Fruit fly (Drosophila melanogaster) whole organism, embryonic: ENCODE results near the gene CG12522.

ENCODE experiments used
- Aef1 ChIP-seq: fragments of 200-800 bp; sonication (Bioruptor generic); IDR thresholded peaks from 3 replicates; pipeline ENCODE4 v1.3.6; 2022; ENCODE audit warnings: missing biosample characterization, missing genetic modification characterization
- B-H2 ChIP-seq: fragments of 200-800 bp; sonication (Bioruptor generic); optimal IDR thresholded peaks from 2 replicates; lab custom pipeline; 2018; ENCODE audit warnings: missing biosample characterization, mild to moderate bottlenecking, missing genetic modification characterization
- Bdp1 ChIP-seq: fragments of 200-800 bp; sonication (Bioruptor generic); optimal IDR thresholded peaks from 3 replicates; lab custom pipeline; 2016; ENCODE audit warnings: missing biosample characterization, missing genetic modification characterization
- CG11247 ChIP-seq: fragments of 200-800 bp; sonication (Bioruptor generic); IDR thresholded peaks from 2 replicates; pipeline ENCODE4 v1.3.6; 2022; ENCODE audit warnings: missing biosample characterization, missing genetic modification characterization
- CG12236 ChIP-seq: fragments of 200-800 bp; sonication (Bioruptor generic); optimal IDR thresholded peaks from 2 replicates; lab custom pipeline; 2016; ENCODE audit warnings: missing biosample characterization, missing genetic modification characterization
- CG16813 ChIP-seq: fragments of 200-800 bp; sonication (Bioruptor generic); IDR thresholded peaks from 3 replicates; pipeline ENCODE4 v1.3.6; 2022; ENCODE audit warnings: missing biosample characterization, missing genetic modification characterization; ENCODE audit not compliant: partially characterized antibody
- CG17385 ChIP-seq: fragments of 200-800 bp; sonication (Bioruptor generic); optimal IDR thresholded peaks from 3 replicates; lab custom pipeline; 2018; ENCODE audit warnings: missing biosample characterization, mild to moderate bottlenecking, missing genetic modification characterization
- CG30431 ChIP-seq: fragments of 200-800 bp; sonication (Bioruptor generic); optimal IDR thresholded peaks from 2 replicates; lab custom pipeline; 2017; ENCODE audit warnings: missing biosample characterization, missing genetic modification characterization
- CG34376 ChIP-seq: fragments of 200-800 bp; sonication (Bioruptor generic); optimal IDR thresholded peaks from 2 replicates; lab custom pipeline; 2018; ENCODE audit warnings: missing biosample characterization, mild to moderate bottlenecking, missing genetic modification characterization
- CG3838 ChIP-seq: fragments of 200-800 bp; sonication (Bioruptor generic); optimal IDR thresholded peaks from 3 replicates; lab custom pipeline; 2016; ENCODE audit warnings: missing biosample characterization, missing genetic modification characterization
- CG43689 ChIP-seq: fragments of 200-800 bp; sonication (Bioruptor generic); IDR thresholded peaks from 2 replicates; pipeline ENCODE4 v1.3.6; 2022; ENCODE audit warnings: missing biosample characterization, missing genetic modification characterization
- CG6272 ChIP-seq: fragments of 200-800 bp; sonication (Bioruptor generic); IDR thresholded peaks from 2 replicates; pipeline ENCODE4 v1.3.6; 2022; ENCODE audit warnings: missing biosample characterization, missing genetic modification characterization
- CG6813 ChIP-seq: fragments of 200-800 bp; sonication (Bioruptor generic); optimal IDR thresholded peaks from 2 replicates; lab custom pipeline; 2017; ENCODE audit warnings: missing biosample characterization, missing genetic modification characterization, mild to moderate bottlenecking, moderate library complexity, missing genetic modification reagents
- CG7963 ChIP-seq: fragments of 200-800 bp; sonication (Bioruptor generic); IDR thresholded peaks from 3 replicates; pipeline ENCODE4 v1.3.6; 2022; ENCODE audit warnings: missing biosample characterization, missing genetic modification characterization; ENCODE audit not compliant: partially characterized antibody
- CG7987 ChIP-seq: fragments of 200-800 bp; sonication (Bioruptor generic); optimal IDR thresholded peaks from 2 replicates; lab custom pipeline; 2018; ENCODE audit warnings: missing biosample characterization, mild to moderate bottlenecking, missing genetic modification characterization, moderate library complexity
- CG8089 ChIP-seq: fragments of 200-800 bp; sonication (Bioruptor generic); optimal IDR thresholded peaks from 3 replicates; lab custom pipeline; 2016; ENCODE audit warnings: missing biosample characterization, missing genetic modification characterization
- CG8281 ChIP-seq: fragments of 200-800 bp; sonication (Bioruptor generic); optimal IDR thresholded peaks from 2 replicates; lab custom pipeline; 2018; ENCODE audit warnings: missing biosample characterization, mild to moderate bottlenecking, missing genetic modification characterization, moderate library complexity
- CG8388 ChIP-seq: fragments of 200-800 bp; sonication (Bioruptor generic); optimal IDR thresholded peaks from 2 replicates; lab custom pipeline; 2019; ENCODE audit warnings: missing biosample characterization, mild to moderate bottlenecking, missing genetic modification characterization, moderate library complexity
- CG9215 ChIP-seq: fragments of 200-800 bp; sonication (Bioruptor generic); IDR thresholded peaks from 2 replicates; pipeline ENCODE4 v1.3.6; 2022; ENCODE audit warnings: missing biosample characterization, missing genetic modification characterization
- CG9727 ChIP-seq: fragments of 200-800 bp; sonication (Bioruptor generic); optimal IDR thresholded peaks from 3 replicates; lab custom pipeline; 2017; ENCODE audit warnings: missing biosample characterization, mild to moderate bottlenecking, missing genetic modification characterization
- CG9876 ChIP-seq: fragments of 200-800 bp; sonication (Bioruptor generic); optimal IDR thresholded peaks from 2 replicates; lab custom pipeline; 2016; ENCODE audit warnings: missing biosample characterization, missing genetic modification characterization
- CTCF ChIP-seq: fragments of 200-800 bp; sonication (Bioruptor generic); optimal IDR thresholded peaks from 2 replicates; lab custom pipeline; 2017; ENCODE audit warnings: missing biosample characterization, mild to moderate bottlenecking, missing genetic modification characterization, moderate library complexity
- Camta ChIP-seq: fragments of 200-800 bp; sonication (Bioruptor generic); optimal IDR thresholded peaks from 2 replicates; lab custom pipeline; 2016; ENCODE audit warnings: missing biosample characterization, missing genetic modification characterization
- Dp ChIP-seq: fragments of 200-800 bp; sonication (Bioruptor generic); optimal IDR thresholded peaks from 2 replicates; lab custom pipeline; 2018; ENCODE audit warnings: missing biosample characterization, mild to moderate bottlenecking, missing genetic modification characterization, moderate library complexity
- Fer2 ChIP-seq: fragments of 200-800 bp; sonication (Bioruptor generic); optimal IDR thresholded peaks from 2 replicates; lab custom pipeline; 2018; ENCODE audit warnings: missing biosample characterization, mild to moderate bottlenecking, missing genetic modification characterization, moderate library complexity
- HmgD ChIP-seq: fragments of 200-800 bp; sonication (Bioruptor generic); optimal IDR thresholded peaks from 3 replicates; lab custom pipeline; 2016; ENCODE audit warnings: missing biosample characterization, missing genetic modification characterization
- Hmx ChIP-seq: fragments of 200-800 bp; sonication (Bioruptor generic); optimal IDR thresholded peaks from 2 replicates; lab custom pipeline; 2016; ENCODE audit warnings: missing biosample characterization, missing genetic modification characterization
- Hr39 ChIP-seq: fragments of >200 bp; optimal IDR thresholded peaks from 2 replicates; lab custom pipeline; 2017
- MESR4 ChIP-seq: fragments of 200-800 bp; sonication (Bioruptor generic); optimal IDR thresholded peaks from 2 replicates; lab custom pipeline; 2018; ENCODE audit warnings: missing biosample characterization, mild to moderate bottlenecking, missing genetic modification characterization, moderate library complexity
- NC2α ChIP-seq: fragments of 200-800 bp; sonication (Bioruptor generic); optimal IDR thresholded peaks from 2 replicates; lab custom pipeline; 2016; ENCODE audit warnings: missing biosample characterization, missing genetic modification characterization
- Nf-YB ChIP-seq: fragments of 200-800 bp; sonication (Bioruptor generic); optimal IDR thresholded peaks from 3 replicates; lab custom pipeline; 2019; ENCODE audit warnings: missing biosample characterization, mild to moderate bottlenecking, missing genetic modification characterization, moderate library complexity
- Oli ChIP-seq: fragments of 200-800 bp; sonication (Bioruptor generic); optimal IDR thresholded peaks from 2 replicates; lab custom pipeline; 2018; ENCODE audit warnings: missing biosample characterization, mild to moderate bottlenecking, missing genetic modification characterization, moderate library complexity
- aop ChIP-seq: fragments of 200-800 bp; sonication (Bioruptor generic); IDR thresholded peaks from 2 replicates; pipeline ENCODE4 v1.3.6; 2022; ENCODE audit warnings: missing biosample characterization, missing genetic modification characterization
- bsh ChIP-seq, 2 experiments: fragments of 200-800 bp; sonication (Bioruptor generic); optimal IDR thresholded peaks; 2 replicates each; lab custom pipeline; 2017 to 2018; ENCODE audit warnings: mild to moderate bottlenecking in 2 of 2, missing biosample characterization in 2 of 2, missing genetic modification characterization in 2 of 2, moderate library complexity in 1 of 2
- cato ChIP-seq: fragments of 200-800 bp; sonication (Bioruptor generic); optimal IDR thresholded peaks from 2 replicates; lab custom pipeline; 2016; ENCODE audit warnings: missing biosample characterization, missing genetic modification characterization, borderline replicate concordance
- crol ChIP-seq: fragments of 200-800 bp; sonication (Bioruptor generic); IDR thresholded peaks from 2 replicates; pipeline ENCODE4 v1.3.6; 2022; ENCODE audit warnings: missing biosample characterization, missing genetic modification characterization
- dimm ChIP-seq: fragments of 200-800 bp; sonication (Bioruptor generic); IDR thresholded peaks from 2 replicates; pipeline ENCODE4 v1.3.6; 2022; ENCODE audit warnings: missing biosample characterization, missing genetic modification characterization
- disco-r ChIP-seq: fragments of 200-800 bp; sonication (Bioruptor generic); optimal IDR thresholded peaks from 2 replicates; lab custom pipeline; 2016; ENCODE audit warnings: missing biosample characterization, missing genetic modification characterization
- fu2 ChIP-seq: fragments of 200-800 bp; sonication (Bioruptor generic); optimal IDR thresholded peaks from 2 replicates; lab custom pipeline; 2016; ENCODE audit warnings: missing biosample characterization, missing genetic modification characterization
- gfzf ChIP-seq: fragments of 200-800 bp; sonication (Bioruptor generic); optimal IDR thresholded peaks from 2 replicates; lab custom pipeline; 2016; ENCODE audit warnings: missing biosample characterization, mild to moderate bottlenecking, missing genetic modification characterization, moderate library complexity
- gro ChIP-seq: fragments of 200-800 bp; sonication (Bioruptor generic); optimal IDR thresholded peaks from 2 replicates; lab custom pipeline; 2016; ENCODE audit warnings: missing biosample characterization, missing genetic modification characterization
- kah ChIP-seq: fragments of 200-800 bp; sonication (Bioruptor generic); optimal IDR thresholded peaks from 2 replicates; lab custom pipeline; 2018; ENCODE audit warnings: missing biosample characterization, mild to moderate bottlenecking, missing genetic modification characterization
- kay ChIP-seq: fragments of 200-800 bp; sonication (Bioruptor generic); optimal IDR thresholded peaks from 2 replicates; lab custom pipeline; 2016; ENCODE audit warnings: missing biosample characterization, missing genetic modification characterization
- knrl ChIP-seq: fragments of 200-800 bp; sonication (Bioruptor generic); IDR thresholded peaks from 3 replicates; pipeline ENCODE4 v1.3.6; 2022; ENCODE audit warnings: missing biosample characterization, missing genetic modification characterization; ENCODE audit not compliant: partially characterized antibody
- peb ChIP-seq: fragments of 200-800 bp; sonication (Bioruptor generic); IDR thresholded peaks from 2 replicates; pipeline ENCODE4 v1.3.6; 2022; ENCODE audit warnings: missing biosample characterization, missing genetic modification characterization
- prd ChIP-seq, 3 experiments: fragments of >200 bp in 2 of 3; fragments of 200-800 bp in 1 of 3; sonication (Bioruptor generic) in 1 of 3; optimal IDR thresholded peaks in 2 of 3; IDR thresholded peaks in 1 of 3; 2 replicates in 2 of 3; 3 replicates in 1 of 3; pipeline versions ENCODE4 v1.3.6 to Lab custom; 2017 to 2022; ENCODE audit warnings: missing biosample characterization in 1 of 3, missing genetic modification characterization in 1 of 3
- psq ChIP-seq: fragments of 200-800 bp; sonication (Bioruptor generic); optimal IDR thresholded peaks from 2 replicates; lab custom pipeline; 2017; ENCODE audit warnings: missing biosample characterization, missing genetic modification characterization
- slou ChIP-seq: fragments of 200-800 bp; sonication (Bioruptor generic); optimal IDR thresholded peaks from 3 replicates; lab custom pipeline; 2016; ENCODE audit warnings: missing biosample characterization, missing genetic modification characterization
- twi ChIP-seq: fragments of 200-800 bp; optimal IDR thresholded peaks from 2 replicates; lab custom pipeline; 2019; ENCODE audit warnings: missing biosample characterization, mild to moderate bottlenecking, missing genetic modification characterization, moderate library complexity

CG12522 gene

DNA sequence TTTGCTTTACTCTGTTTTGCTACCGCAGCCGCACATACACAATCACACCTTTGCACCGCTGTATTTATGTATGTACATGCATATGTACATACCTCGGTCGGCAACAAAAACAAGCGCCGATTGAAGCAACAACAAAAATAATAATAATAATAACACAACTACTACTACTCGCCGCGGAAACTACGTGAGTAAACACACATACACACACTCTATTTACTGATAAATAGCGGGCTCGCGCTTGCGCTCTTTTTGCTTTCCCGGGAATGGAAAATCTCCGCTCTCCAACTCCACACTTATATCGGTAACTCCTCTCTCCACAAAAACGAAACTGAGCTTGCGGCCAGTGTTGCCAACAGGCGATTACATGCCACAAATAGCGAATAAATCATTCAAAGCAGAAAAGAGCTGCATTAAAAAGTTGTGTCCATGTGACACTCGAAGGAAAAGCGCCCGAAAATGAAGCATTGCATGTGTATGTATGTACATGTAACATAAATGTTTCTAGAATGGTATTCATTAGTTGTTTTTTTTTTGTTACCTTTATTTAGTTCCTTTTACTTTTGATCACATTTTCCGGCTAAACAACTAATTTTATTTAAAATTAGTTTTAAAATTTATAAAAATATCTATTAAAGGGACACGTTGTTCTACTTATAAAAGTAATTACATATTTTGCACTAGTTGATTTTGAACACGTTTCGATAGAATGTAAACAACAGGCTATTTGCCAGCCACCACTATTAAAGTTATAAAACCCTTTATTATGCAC, 10.8 kb downstream of the CG12522 start (continued):
- TF ChIP-seq Hr39 (no peak), NC2α (GFP tag; lab: Kevin White, UChicago) (peak; percentile 69), kay (GFP tag; lab: Kevin White, UChicago) (peak; percentile 5), kah (GFP tag; lab: Kevin White, UChicago) (peak; percentile 58), CG3838 (peak; percentile 73), Bdp1 (GFP tag; lab: Kevin White, UChicago) (peak; percentile 4), Fer2 (tag; lab: Kevin White, UChicago) (peak; percentile 51), peb (no peak), fu2 (GFP tag; lab: Kevin White, UChicago) (no peak), CG17385 (GFP tag; lab: Kevin White, UChicago) (peak; percentile 68), CG11247 (GFP tag; lab: Robert Waterston, UW) (0 out of 2 replicates have a peak, but pooled peaks have one; percentile 27), CG8388 (GFP tag; lab: Kevin White, UChicago) (peak; percentile 20), CG12236 (peak; percentile 83), CG9215 (GFP tag; lab: Robert Waterston, UW) (peak; percentile 60), dimm (GFP tag; lab: Robert Waterston, UW) (no peak), CG8089 (GFP tag; lab: Kevin White, UChicago) (peak; percentile 74), CTCF (peak; percentile 6), Camta (GFP tag; lab: Kevin White, UChicago) (peak; percentile 77), CG43689 (GFP tag; lab: Robert Waterston, UW) (no peak), HmgD (GFP tag; lab: Kevin White, UChicago) (peak; percentile 35), CG9727 (GFP tag; lab: Kevin White, UChicago) (peak; percentile 77), CG16813 (GFP tag; lab: Robert Waterston, UW) (no peak), disco-r (GFP tag; lab: Kevin White, UChicago) (peak; percentile 76), aop (GFP tag; lab: Robert Waterston, UW) (no peak), knrl (no peak), prd (optimal IDR thresholded peaks at IDR 0.05; lab: Kevin White, UChicago) (no peak), prd (GFP tag; IDR thresholded peaks at IDR 0.05; lab: Robert Waterston, UW) (peak; percentile 47; the same call in 2 of the 3 replicates), bsh (GFP tag; optimal IDR thresholded peaks at IDR 0.05; lab: Kevin White, UChicago) (peak; percentile 52 to 66), CG9876 (peak; percentile 57), Nf-YB (GFP tag; lab: Kevin White, UChicago) (peak; percentile 67), slou (GFP tag; lab: Kevin White, UChicago) (peak; percentile 22), MESR4 (GFP tag; lab: Kevin White, UChicago) (peak; percentile 41), CG6272 (GFP tag; lab: Robert Waterston, UW) (no peak), twi (tag; lab: Kevin White, UChicago) (peak; percentile 54), CG7987 (peak; percentile 89), gro (GFP tag; lab: Kevin White, UChicago) (peak; percentile 72), CG34376 (GFP tag; lab: Kevin White, UChicago) (peak; percentile 95), CG8281 (tag; lab: Kevin White, UChicago) (peak; percentile 64), CG7963 (no peak), gfzf (GFP tag; lab: Kevin White, UChicago) (no peak), cato (no peak), B-H2 (peak; percentile 92), crol (GFP tag; lab: Robert Waterston, UW) (0 out of 2 replicates have a peak, but pooled peaks have one; percentile 11), Hmx (GFP tag; lab: Kevin White, UChicago) (no peak), psq (GFP tag; lab: Kevin White, UChicago) (peak; percentile 67), Oli (no peak), CG30431 (no peak), CG6813 (GFP tag; lab: Kevin White, UChicago) (peak; percentile 91), Aef1 (GFP tag; lab: Robert Waterston, UW) (peak; percentile 50; the same call in 1 of the 3 replicates), Dp (no peak)
